Worm (Caenorhabditis elegans): ENCODE data around the gene srsx-34.
A peak's percentile ranks its signal among the peaks of the same experiment; 100 is the strongest.

Gene srsx-34

DNA sequence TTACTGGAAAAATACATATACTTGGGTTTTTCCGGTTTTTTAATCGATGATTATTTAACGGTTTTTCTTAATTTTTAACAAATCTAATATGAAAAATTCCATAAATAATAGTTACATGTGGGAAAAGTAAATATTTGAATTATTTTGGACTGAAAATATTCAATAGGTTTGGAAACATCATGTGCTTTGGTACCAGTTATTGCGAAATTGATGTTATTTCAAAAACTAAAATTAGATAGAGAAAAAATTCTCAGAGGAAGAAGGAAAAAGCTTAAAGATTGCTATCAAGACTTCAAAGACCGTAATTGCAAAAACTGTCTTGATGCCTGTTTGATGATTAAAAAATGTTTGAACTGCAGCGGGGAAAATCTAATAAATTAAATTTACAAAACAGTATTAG lies 29.2 kb downstream of the srsx-34 start:
- TF ChIP-seq blmp-1 (tag; optimal IDR thresholded peaks at IDR 0.05; ENCODE audit: insufficient read depth) (no peak), nhr-23 (tag; optimal IDR thresholded peaks at IDR 0.05) (no peak), sem-4 (tag; optimal IDR thresholded peaks at IDR 0.05) (no peak), C34F6.9 (tag; optimal IDR thresholded peaks at IDR 0.05) (no peak), ama-1 (optimal IDR thresholded peaks at IDR 0.05) (no peak), mbf-1 (tag; optimal IDR thresholded peaks at IDR 0.05) (no peak), nhr-25 (tag; optimal IDR thresholded peaks at IDR 0.05) (no peak), aly-2 (tag; optimal IDR thresholded peaks at IDR 0.05) (no peak), elt-3 (tag; optimal IDR thresholded peaks at IDR 0.05) (no peak), ceh-16 (tag; optimal IDR thresholded peaks at IDR 0.05) (no peak), elt-1 (tag; optimal IDR thresholded peaks at IDR 0.05) (no peak), ztf-11 (tag; optimal IDR thresholded peaks at IDR 0.05) (no peak), nhr-12 (tag; optimal IDR thresholded peaks at IDR 0.05) (no peak), lsy-2 (tag; optimal IDR thresholded peaks at IDR 0.05) (no peak), ceh-82 (tag; optimal IDR thresholded peaks at IDR 0.05) (no peak)

DNA sequence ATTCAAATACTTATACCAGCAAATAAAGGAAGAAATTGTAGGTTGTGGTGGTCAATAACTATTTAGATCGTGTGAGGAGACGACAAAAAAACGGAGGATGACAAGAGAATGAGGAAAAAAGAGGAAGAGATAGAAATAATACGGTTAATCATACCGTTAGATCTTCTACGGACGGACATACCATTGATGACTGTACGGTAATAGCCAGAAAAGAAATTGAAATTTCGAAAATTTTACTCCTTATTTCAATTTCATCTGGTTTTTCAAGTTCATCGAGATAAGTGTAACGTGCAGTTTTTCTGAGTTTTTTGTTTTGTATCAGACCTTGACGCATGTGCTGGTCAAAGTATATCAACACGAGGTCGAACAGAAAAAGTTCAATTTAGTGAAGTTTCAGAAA lies 30.1 kb downstream of the srsx-34 start:
- no peak for TF ChIP-seq zag-1 (tag; optimal IDR thresholded peaks at IDR 0.05)
- peak; percentile 61 for TF ChIP-seq blmp-1 (tag; optimal IDR thresholded peaks at IDR 0.05; ENCODE audit: insufficient read depth)
- TF ChIP-seq sma-9 (GFP tag; optimal IDR thresholded peaks at IDR 0.05), result peak; percentile 25
- no peak for TF ChIP-seq sma-9 (tag; optimal IDR thresholded peaks at IDR 0.05)
- TF ChIP-seq F13H6.1 (tag; optimal IDR thresholded peaks at IDR 0.05), result no peak
- no peak for TF ChIP-seq ztf-11 (tag; optimal IDR thresholded peaks at IDR 0.05)
- TF ChIP-seq nhr-25 (tag; optimal IDR thresholded peaks at IDR 0.05), result peak; percentile 35
- no peak for TF ChIP-seq mdl-1 (tag; optimal IDR thresholded peaks at IDR 0.05)
- TF ChIP-seq nhr-23 (tag; optimal IDR thresholded peaks at IDR 0.05), result no peak
- TF ChIP-seq aly-2 (tag; optimal IDR thresholded peaks at IDR 0.05), result no peak
- TF ChIP-seq nhr-237 (tag; optimal IDR thresholded peaks at IDR 0.05), result no peak
- no peak for TF ChIP-seq nhr-129 (tag; optimal IDR thresholded peaks at IDR 0.05)
- TF ChIP-seq dmd-4 (tag; optimal IDR thresholded peaks at IDR 0.05), result no peak
- TF ChIP-seq mab-5 (tag; optimal IDR thresholded peaks at IDR 0.05), result no peak
- TF ChIP-seq lsy-2 (tag; optimal IDR thresholded peaks at IDR 0.05), result no peak
- peak; percentile 30 for TF ChIP-seq ceh-16 (tag; optimal IDR thresholded peaks at IDR 0.05)

DNA sequence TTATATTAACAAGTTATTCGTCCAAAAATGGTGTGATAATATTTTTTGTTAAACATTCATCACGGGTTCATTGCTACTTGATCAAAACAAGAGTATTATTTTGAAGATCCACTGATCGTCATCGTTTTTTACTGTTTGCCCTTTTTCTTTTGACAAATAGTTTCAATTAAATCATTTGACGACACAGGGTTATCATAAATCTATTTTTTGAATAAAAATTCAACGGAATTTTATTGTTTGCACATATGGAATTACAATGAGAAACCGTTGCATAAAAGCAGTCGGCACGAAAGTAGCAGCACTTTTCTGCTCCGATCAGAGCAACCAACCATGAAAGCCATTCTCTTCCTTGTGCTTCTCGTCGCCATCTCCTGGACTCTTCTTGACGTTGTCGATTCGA lies 31.9 kb downstream of the srsx-34 start, which contains the start of gene fip-2:
TSS of gene fip-2 (plus strand) at position 301 of the 400 bp plus-strand sequence.
- TF ChIP-seq nhr-23 (tag; optimal IDR thresholded peaks at IDR 0.05), result no peak
- TF ChIP-seq elt-3 (tag; optimal IDR thresholded peaks at IDR 0.05), result no peak
- TF ChIP-seq ztf-4 (tag; optimal IDR thresholded peaks at IDR 0.05), result no peak
- TF ChIP-seq mab-5 (tag; optimal IDR thresholded peaks at IDR 0.05), result no peak
- no peak for TF ChIP-seq blmp-1 (tag; optimal IDR thresholded peaks at IDR 0.05; ENCODE audit: insufficient read depth)
- no peak for TF ChIP-seq lin-11 (tag; optimal IDR thresholded peaks at IDR 0.05)

DNA sequence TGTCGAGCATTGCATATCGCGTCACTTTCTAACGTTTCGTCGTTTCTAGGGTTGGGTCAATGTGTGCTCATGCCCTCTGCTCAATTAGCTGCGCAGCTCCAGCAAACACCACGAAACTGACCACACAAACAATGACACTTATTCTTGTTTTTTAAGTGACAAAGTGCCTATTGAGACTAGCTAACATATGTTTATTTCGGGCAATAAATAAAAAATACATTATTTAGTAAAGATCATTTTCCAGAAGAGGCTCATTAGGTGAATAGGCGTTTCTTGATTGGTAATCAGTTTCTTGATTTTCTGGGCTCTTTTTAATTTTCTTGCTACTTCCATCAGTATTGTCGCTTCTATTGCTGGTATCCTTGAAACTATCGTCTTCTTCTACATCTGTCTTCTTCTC lies 33.9 kb downstream of the srsx-34 start, which contains the start of gene T27E4.5:
TSS of gene T27E4.5 (minus strand) at position 101 of the 400 bp plus-strand sequence.
- no peak for TF ChIP-seq nhr-23 (tag; optimal IDR thresholded peaks at IDR 0.05)
- TF ChIP-seq mbf-1 (tag; optimal IDR thresholded peaks at IDR 0.05), result no peak
- no peak for TF ChIP-seq alr-1 (tag; optimal IDR thresholded peaks at IDR 0.05)
- TF ChIP-seq ztf-4 (tag; optimal IDR thresholded peaks at IDR 0.05), result no peak
- TF ChIP-seq lin-13 (GFP tag; optimal IDR thresholded peaks at IDR 0.05), result no peak
- no peak for TF ChIP-seq zag-1 (tag; optimal IDR thresholded peaks at IDR 0.05)
- no peak for TF ChIP-seq ama-1 (optimal IDR thresholded peaks at IDR 0.05)
- no peak for TF ChIP-seq lsy-2 (tag; optimal IDR thresholded peaks at IDR 0.05)

DNA sequence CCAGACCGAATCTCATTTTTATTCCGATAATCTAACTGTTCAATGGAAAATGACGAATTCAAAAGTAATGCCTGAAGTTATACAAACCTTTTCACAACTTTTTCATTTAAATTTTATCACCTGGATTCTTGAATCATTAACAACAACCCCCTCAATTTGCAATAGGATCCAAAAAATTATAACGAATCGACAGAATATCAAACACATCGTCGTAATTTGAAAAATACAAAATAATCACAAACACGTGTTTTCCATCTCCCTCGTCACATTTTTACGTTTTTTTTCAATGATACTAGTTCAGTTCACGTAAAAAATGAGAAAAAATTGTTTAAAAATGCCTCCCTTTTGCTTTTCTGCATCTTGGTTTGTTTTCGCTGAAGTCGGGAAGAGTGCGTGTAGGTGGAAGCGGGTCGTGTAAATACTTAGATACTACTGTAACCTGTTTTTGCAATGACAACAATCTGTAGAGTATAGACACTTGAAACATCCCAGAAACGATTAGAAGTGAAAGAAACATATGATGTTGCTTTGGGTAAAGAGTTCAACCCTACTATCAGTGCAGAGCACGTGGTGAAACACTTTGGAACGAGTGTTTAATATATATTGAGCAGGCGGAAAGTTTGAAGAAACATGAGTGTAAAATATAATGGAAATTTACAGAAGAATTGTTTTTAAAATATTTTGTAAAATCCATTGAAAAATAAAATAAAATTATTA lies 37.7 kb downstream of the srsx-34 start, which contains the start of gene oac-50:
TSS of gene oac-50 (minus strand) at position 219 of the 717 bp plus-strand sequence.
- TF ChIP-seq mdl-1 (tag; optimal IDR thresholded peaks at IDR 0.05) (no peak), sma-9 (GFP tag; optimal IDR thresholded peaks at IDR 0.05) (peak; percentile 2), sma-9 (tag; optimal IDR thresholded peaks at IDR 0.05) (no peak), ceh-82 (tag; optimal IDR thresholded peaks at IDR 0.05) (no peak), skn-1 (tag; optimal IDR thresholded peaks at IDR 0.05) (no peak), F13H6.1 (tag; optimal IDR thresholded peaks at IDR 0.05) (peak; percentile 27), C34F6.9 (tag; optimal IDR thresholded peaks at IDR 0.05) (no peak)

DNA sequence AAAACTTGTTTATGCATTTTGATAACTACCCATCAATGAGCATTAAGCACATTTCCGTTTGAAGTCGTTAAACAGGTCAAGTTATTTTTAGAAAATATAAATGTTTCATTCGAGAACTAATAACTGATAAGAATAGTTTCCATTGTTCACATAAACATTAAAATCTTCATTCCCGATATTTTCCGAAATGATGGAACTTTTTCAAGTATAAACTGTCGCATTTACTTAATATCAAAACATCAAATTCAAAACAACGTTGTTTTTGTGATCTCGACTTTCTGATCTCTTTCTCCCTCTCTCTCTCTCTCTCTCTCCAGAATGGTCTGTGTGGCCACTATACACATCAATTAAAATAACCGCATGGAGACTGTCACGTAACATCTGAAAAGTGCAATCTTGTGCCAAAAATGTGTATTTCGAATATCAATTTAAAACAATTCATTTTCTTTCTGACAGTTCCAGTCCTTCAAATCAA lies 38.6 kb downstream of the srsx-34 start:
- TF ChIP-seq crh-2 (tag; optimal IDR thresholded peaks at IDR 0.05) (peak; percentile 38), sma-3 (GFP tag; optimal IDR thresholded peaks at IDR 0.05) (peak; percentile 46), nhr-129 (tag; optimal IDR thresholded peaks at IDR 0.05) (peak; percentile 11), nhr-237 (tag; optimal IDR thresholded peaks at IDR 0.05) (no peak), lin-13 (GFP tag; optimal IDR thresholded peaks at IDR 0.05) (no peak), sma-9 (GFP tag; optimal IDR thresholded peaks at IDR 0.05) (peak; percentile 35), sma-9 (tag; optimal IDR thresholded peaks at IDR 0.05) (no peak), nhr-25 (tag; optimal IDR thresholded peaks at IDR 0.05) (peak; percentile 0), dmd-4 (tag; optimal IDR thresholded peaks at IDR 0.05) (no peak), blmp-1 (tag; optimal IDR thresholded peaks at IDR 0.05; ENCODE audit: insufficient read depth) (peak; percentile 7), unc-55 (GFP tag; optimal IDR thresholded peaks at IDR 0.05) (no peak), ZK546.5 (tag; optimal IDR thresholded peaks at IDR 0.05) (no peak), skn-1 (tag; optimal IDR thresholded peaks at IDR 0.05) (no peak), C34F6.9 (tag; optimal IDR thresholded peaks at IDR 0.05) (no peak), nhr-11 (tag; optimal IDR thresholded peaks at IDR 0.05) (no peak), ama-1 (optimal IDR thresholded peaks at IDR 0.05) (peak; percentile 73), nhr-6 (tag; optimal IDR thresholded peaks at IDR 0.05) (peak; percentile 36), ztf-4 (tag; optimal IDR thresholded peaks at IDR 0.05) (peak; percentile 19), mdl-1 (tag; optimal IDR thresholded peaks at IDR 0.05) (peak in 1 of 2 experiments; percentile 6), nhr-21 (tag; optimal IDR thresholded peaks at IDR 0.05) (peak; percentile 13), zag-1 (tag; optimal IDR thresholded peaks at IDR 0.05) (no peak), ceh-82 (tag; optimal IDR thresholded peaks at IDR 0.05) (no peak), lsy-2 (tag; optimal IDR thresholded peaks at IDR 0.05) (peak in 1 of 2 experiments; percentile 37), fos-1 (tag; optimal IDR thresholded peaks at IDR 0.05) (no peak)
